Fruit fly (Drosophila melanogaster) Kc167 (cell line): ENCODE results near the gene Ctr9.

ENCODE experiments used
- h ChIP-seq: fragments of >200 bp; optimal IDR thresholded peaks from 3 replicates; lab custom pipeline; 2018; ENCODE audit warnings: missing external identifiers
- insv ChIP-seq: fragments of >200 bp; optimal IDR thresholded peaks from 3 replicates; lab custom pipeline; 2018; ENCODE audit warnings: missing external identifiers
- psq ChIP-seq: fragments of >200 bp; optimal IDR thresholded peaks from 2 replicates; lab custom pipeline; 2017; ENCODE audit warnings: missing external identifiers
- ttk ChIP-seq: sonication (Bioruptor generic); optimal IDR thresholded peaks from 2 replicates; lab custom pipeline; 2017; ENCODE audit warnings: missing external identifiers

DNA sequence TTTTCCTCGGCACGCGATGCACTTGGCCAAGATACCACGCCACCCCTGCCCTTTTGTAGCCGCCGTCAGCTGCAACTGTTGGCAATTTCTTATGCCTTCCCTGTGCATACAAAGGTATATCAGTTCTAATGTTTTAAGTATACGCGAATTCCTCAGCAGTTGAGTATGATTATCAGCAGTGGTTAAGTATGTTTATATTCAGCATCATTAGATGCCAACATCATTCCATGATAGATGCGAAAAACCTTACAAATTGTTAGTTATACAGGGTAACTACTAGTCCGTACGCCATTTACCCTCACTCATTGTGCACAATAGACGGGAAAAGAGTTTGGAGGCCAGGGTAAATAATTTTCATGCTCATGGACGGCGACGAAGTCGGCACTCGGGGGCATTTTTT, 27.3 kb upstream of the Ctr9 start:
- TF ChIP-seq ttk (lab: Kevin White, UChicago), result no peak
- no peak for TF ChIP-seq h (lab: Kevin White, UChicago)
- TF ChIP-seq psq, result no peak
- no peak for TF ChIP-seq insv (lab: Kevin White, UChicago)
